Worm (Caenorhabditis elegans) whole organism, young adult: ENCODE results near the gene clec-147.

ENCODE experiments used
- B0336.3 ChIP-seq: fragments of 200-800 bp; sonication (Bioruptor generic); IDR thresholded peaks from 2 replicates; pipeline ENCODE4 v1.3.6; 2022; ENCODE audit warnings: missing genetic modification characterization, missing compliant biosample characterization
- F10E7.11 ChIP-seq: sonication (generic microtip); optimal IDR thresholded peaks from 2 replicates; lab custom pipeline; 2017; ENCODE audit warnings: mild to moderate bottlenecking, missing genetic modification characterization, moderate library complexity, missing compliant biosample characterization
- F23B12.7 ChIP-seq: sonication (generic microtip); optimal IDR thresholded peaks from 2 replicates; lab custom pipeline; 2017; ENCODE audit warnings: missing genetic modification characterization, mild to moderate bottlenecking, missing compliant biosample characterization, antibody characterized with exemption, moderate library complexity; ENCODE audit not compliant: insufficient read depth
- F33H1.4 ChIP-seq: fragments of 200-800 bp; sonication (Bioruptor generic); IDR thresholded peaks from 2 replicates; pipeline ENCODE4 v1.3.6; 2022; ENCODE audit warnings: missing genetic modification reagents, missing genetic modification characterization, missing compliant biosample characterization
- F37B4.10 ChIP-seq: fragments of 200-800 bp; sonication (Bioruptor generic); IDR thresholded peaks from 2 replicates; pipeline ENCODE4 v1.3.6; 2022; ENCODE audit warnings: missing genetic modification characterization, missing compliant biosample characterization
- F39B2.1 ChIP-seq: fragments of 200-800 bp; sonication (Bioruptor generic); IDR thresholded peaks from 2 replicates; pipeline ENCODE4 v1.3.6; 2022; ENCODE audit warnings: missing genetic modification reagents, missing genetic modification characterization, missing compliant biosample characterization
- F49E8.2 ChIP-seq: sonication (generic microtip); optimal IDR thresholded peaks from 3 replicates; lab custom pipeline; 2017; ENCODE audit warnings: missing genetic modification characterization, mild to moderate bottlenecking, missing compliant biosample characterization, antibody characterized with exemption, moderate library complexity; ENCODE audit not compliant: insufficient read depth
- F57A8.1 ChIP-seq: fragments of 200-800 bp; sonication (Bioruptor generic); optimal IDR thresholded peaks from 2 replicates; lab custom pipeline; 2018; ENCODE audit warnings: mild to moderate bottlenecking, missing genetic modification characterization, moderate library complexity, missing compliant biosample characterization
- K12H6.12 ChIP-seq: fragments of 200-800 bp; sonication (Bioruptor generic); optimal IDR thresholded peaks from 2 replicates; lab custom pipeline; 2018; ENCODE audit warnings: mild to moderate bottlenecking, missing genetic modification characterization, missing compliant biosample characterization
- T07F8.4 ChIP-seq: sonication (generic microtip); optimal IDR thresholded peaks from 2 replicates; lab custom pipeline; 2016; ENCODE audit warnings: mild to moderate bottlenecking, missing genetic modification characterization, moderate library complexity, missing compliant biosample characterization
- Y79H2A.3 ChIP-seq: fragments of 200-800 bp; sonication (Bioruptor generic); conservative IDR thresholded peaks from 2 replicates; pipeline ENCODE4 v1.3.6; 2022; ENCODE audit warnings: missing genetic modification reagents, missing genetic modification characterization, missing compliant biosample characterization
- bed-2 ChIP-seq: fragments of 200-800 bp; sonication (Bioruptor generic); IDR thresholded peaks from 2 replicates; pipeline ENCODE4 v1.3.6; 2022; ENCODE audit warnings: missing genetic modification reagents, missing genetic modification characterization, missing compliant biosample characterization
- ceh-100 ChIP-seq: fragments of 200-800 bp; sonication (Bioruptor generic); IDR thresholded peaks from 2 replicates; pipeline ENCODE4 v1.3.6; 2022; ENCODE audit warnings: missing genetic modification reagents, missing genetic modification characterization, missing compliant biosample characterization
- ceh-27 ChIP-seq: fragments of 200-800 bp; sonication (Bioruptor generic); optimal IDR thresholded peaks from 2 replicates; lab custom pipeline; 2018; ENCODE audit warnings: mild to moderate bottlenecking, missing genetic modification characterization, moderate library complexity, missing compliant biosample characterization
- ceh-91 ChIP-seq: fragments of 200-800 bp; sonication (Bioruptor generic); IDR thresholded peaks from 2 replicates; pipeline ENCODE4 v1.3.6; 2022; ENCODE audit warnings: missing genetic modification reagents, missing genetic modification characterization, missing compliant biosample characterization
- chd-7 ChIP-seq: sonication (generic microtip); optimal IDR thresholded peaks from 2 replicates; lab custom pipeline; 2016; ENCODE audit warnings: mild to moderate bottlenecking, missing genetic modification characterization, moderate library complexity, missing compliant biosample characterization
- die-1 ChIP-seq: sonication (generic microtip); optimal IDR thresholded peaks from 2 replicates; lab custom pipeline; 2016; ENCODE audit warnings: missing genotype, mild to moderate bottlenecking, missing genetic modification characterization, missing compliant biosample characterization
- dpl-1 ChIP-seq: fragments of 150-350 bp; optimal IDR thresholded peaks from 2 replicates; lab custom pipeline; 2014; ENCODE audit warnings: missing biosample characterization, missing genetic modification reagents, missing genetic modification characterization
- ekl-4 ChIP-seq: fragments of 200-800 bp; sonication (Bioruptor generic); IDR thresholded peaks from 2 replicates; pipeline ENCODE4 v1.3.6; 2022; ENCODE audit warnings: missing genetic modification reagents, missing genetic modification characterization, missing compliant biosample characterization
- fkh-3 ChIP-seq: sonication (generic microtip); optimal IDR thresholded peaks from 2 replicates; lab custom pipeline; 2016; ENCODE audit warnings: mild to moderate bottlenecking, missing genetic modification characterization, missing compliant biosample characterization
- gei-17 ChIP-seq: fragments of 200-800 bp; sonication (Bioruptor generic); optimal IDR thresholded peaks from 2 replicates; lab custom pipeline; 2018; ENCODE audit warnings: mild to moderate bottlenecking, missing genetic modification characterization, missing compliant biosample characterization
- hlh-12 ChIP-seq: sonication (generic microtip); optimal IDR thresholded peaks from 2 replicates; lab custom pipeline; 2016; ENCODE audit warnings: missing genetic modification characterization, missing compliant biosample characterization
- hmg-1.2 ChIP-seq: fragments of 200-800 bp; sonication (Bioruptor generic); IDR thresholded peaks from 2 replicates; pipeline ENCODE4 v1.3.6; 2022; ENCODE audit warnings: missing genetic modification reagents, missing genetic modification characterization, missing compliant biosample characterization
- lag-1 ChIP-seq: fragments of 200-800 bp; sonication (Bioruptor generic); IDR thresholded peaks from 2 replicates; pipeline ENCODE4 v1.3.6; 2022; ENCODE audit warnings: missing genetic modification reagents, missing genetic modification characterization, missing compliant biosample characterization
- let-526 ChIP-seq: fragments of 200-800 bp; sonication (Bioruptor generic); IDR thresholded peaks from 2 replicates; pipeline ENCODE4 v1.3.6; 2022; ENCODE audit warnings: missing genetic modification reagents, missing genetic modification characterization, missing compliant biosample characterization
- let-607 ChIP-seq, 2 experiments: fragments of 200-800 bp in 1 of 2; sonication (Bioruptor generic) in 1 of 2; sonication (generic microtip) in 1 of 2; optimal IDR thresholded peaks; 2 replicates each; lab custom pipeline; 2016 to 2018; ENCODE audit warnings: mild to moderate bottlenecking in 2 of 2, missing compliant biosample characterization in 2 of 2, missing genetic modification characterization in 2 of 2, moderate library complexity in 2 of 2, missing genotype in 1 of 2
- lin-35 ChIP-seq, 3 experiments: fragments of 150-350 bp in 2 of 3; sonication (generic microtip) in 1 of 3; optimal IDR thresholded peaks; 2 replicates each; lab custom pipeline; 2014 to 2018; ENCODE audit warnings: missing biosample characterization in 3 of 3, missing genetic modification characterization in 3 of 3, missing genetic modification reagents in 3 of 3
- lin-40 ChIP-seq: sonication (generic microtip); optimal IDR thresholded peaks from 2 replicates; lab custom pipeline; 2016; ENCODE audit warnings: missing genetic modification characterization, mild to moderate bottlenecking, missing compliant biosample characterization, missing genotype, missing genetic modification reagents
- lsl-1 ChIP-seq: fragments of 200-800 bp; sonication (Bioruptor generic); optimal IDR thresholded peaks from 2 replicates; lab custom pipeline; 2018; ENCODE audit warnings: mild to moderate bottlenecking, missing genetic modification characterization, moderate library complexity, missing compliant biosample characterization
- lsy-27 ChIP-seq: sonication (generic microtip); optimal IDR thresholded peaks from 2 replicates; lab custom pipeline; 2017; ENCODE audit warnings: missing genetic modification characterization, mild to moderate bottlenecking, missing compliant biosample characterization, antibody characterized with exemption, missing genotype, borderline replicate concordance; ENCODE audit not compliant: insufficient read depth
- madf-6 ChIP-seq: fragments of 200-800 bp; sonication (Bioruptor generic); IDR thresholded peaks from 2 replicates; pipeline ENCODE4 v1.3.6; 2022; ENCODE audit warnings: missing genetic modification reagents, missing genetic modification characterization, missing compliant biosample characterization
- nhr-120 ChIP-seq: fragments of 200-800 bp; sonication (Bioruptor generic); IDR thresholded peaks from 2 replicates; pipeline ENCODE4 v1.3.6; 2022; ENCODE audit warnings: missing genetic modification characterization, missing compliant biosample characterization
- nhr-179 ChIP-seq: sonication (generic microtip); optimal IDR thresholded peaks from 2 replicates; lab custom pipeline; 2016; ENCODE audit warnings: mild to moderate bottlenecking, missing genetic modification characterization, missing compliant biosample characterization
- nhr-27 ChIP-seq: fragments of 200-800 bp; sonication (Bioruptor generic); optimal IDR thresholded peaks from 2 replicates; lab custom pipeline; 2018; ENCODE audit warnings: mild to moderate bottlenecking, missing genetic modification characterization, moderate library complexity, missing compliant biosample characterization
- nhr-80 ChIP-seq: sonication (generic microtip); optimal IDR thresholded peaks from 2 replicates; lab custom pipeline; 2016; ENCODE audit warnings: missing genetic modification characterization, missing compliant biosample characterization
- pha-4 ChIP-seq: fragments of 150-350 bp; sonication (generic microtip); optimal IDR thresholded peaks from 2 replicates; lab custom pipeline; 2014; ENCODE audit warnings: missing biosample characterization, missing genetic modification reagents, missing genetic modification characterization
- rec-8 ChIP-seq, 2 experiments: sonication (generic microtip); optimal IDR thresholded peaks; 2 replicates each; lab custom pipeline; 2016; ENCODE audit warnings: mild to moderate bottlenecking in 2 of 2, missing genetic modification characterization in 2 of 2, missing genetic modification reagents in 2 of 2, missing genotype in 2 of 2, missing biosample characterization in 1 of 2, missing compliant biosample characterization in 1 of 2, moderate library complexity in 1 of 2
- rpc-1 ChIP-seq, 2 experiments: fragments of 150-350 bp in 1 of 2; sonication (generic microtip) in 1 of 2; optimal IDR thresholded peaks; 2 replicates each; lab custom pipeline; 2014 to 2018; ENCODE audit warnings: missing biosample characterization in 1 of 2, missing genetic modification characterization in 1 of 2, missing genetic modification reagents in 1 of 2, missing genotype in 1 of 2
- snpc-1.1 ChIP-seq: sonication (generic microtip); optimal IDR thresholded peaks from 2 replicates; lab custom pipeline; 2017; ENCODE audit warnings: missing genetic modification characterization, mild to moderate bottlenecking, missing compliant biosample characterization, antibody characterized with exemption, moderate library complexity, missing genotype, missing genetic modification reagents; ENCODE audit not compliant: insufficient read depth
- somi-1 ChIP-seq: fragments of 200-800 bp; sonication (Bioruptor generic); optimal IDR thresholded peaks from 2 replicates; lab custom pipeline; 2018; ENCODE audit warnings: mild to moderate bottlenecking, missing genetic modification characterization, missing compliant biosample characterization
- tbp1 ChIP-seq: fragments of 200-800 bp; sonication (Bioruptor generic); optimal IDR thresholded peaks from 2 replicates; lab custom pipeline; 2018; ENCODE audit warnings: mild to moderate bottlenecking, missing genetic modification characterization, missing compliant biosample characterization
- ztf-22 ChIP-seq: fragments of 200-800 bp; sonication (Bioruptor generic); optimal IDR thresholded peaks from 2 replicates; lab custom pipeline; 2018; ENCODE audit warnings: mild to moderate bottlenecking, missing genetic modification characterization, moderate library complexity, missing compliant biosample characterization
- ztf-26 ChIP-seq: sonication (generic microtip); optimal IDR thresholded peaks from 2 replicates; lab custom pipeline; 2017; ENCODE audit warnings: missing genetic modification characterization, missing compliant biosample characterization
- ztf-28 ChIP-seq: fragments of 200-800 bp; sonication (Bioruptor generic); IDR thresholded peaks from 2 replicates; pipeline ENCODE4 v1.3.6; 2022; ENCODE audit warnings: missing genetic modification reagents, missing genetic modification characterization, missing compliant biosample characterization

Gene clec-147

DNA sequence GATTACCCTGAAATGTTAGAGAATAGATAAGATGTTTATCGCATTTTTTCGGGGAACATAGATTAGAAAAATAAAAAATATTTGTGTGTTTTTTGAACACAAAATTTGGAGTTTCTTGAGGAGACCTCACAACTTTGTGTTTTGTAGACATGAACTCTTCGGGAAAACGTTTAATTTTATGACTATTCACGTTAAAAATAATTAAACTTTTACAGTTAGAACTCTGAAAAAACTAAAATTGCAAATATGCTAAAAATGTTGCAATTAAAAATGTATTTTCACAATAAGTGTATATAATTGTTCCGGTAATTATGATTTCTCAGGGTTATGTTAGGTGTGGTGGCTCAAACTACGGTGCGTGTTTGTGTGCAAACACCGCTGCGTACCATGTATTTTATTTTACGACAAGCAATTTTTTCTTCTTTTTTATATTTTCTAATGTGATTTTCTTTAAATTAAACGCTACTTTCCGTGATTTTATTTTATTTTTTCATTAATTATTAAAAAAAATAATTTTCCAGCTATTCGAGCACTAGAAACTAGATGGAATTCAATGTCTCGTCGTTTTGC lies 9.3 kb downstream of the clec-147 start, which contains the start of the genes F57C2.5 and spat-1 (continued):
- no peak for TF ChIP-seq hlh-12 (tag; lab: Kevin White, UChicago)
- TF ChIP-seq ekl-4 (GFP tag; lab: Robert Waterston, UW) = no peak
- TF ChIP-seq ztf-26 = no peak
- 0 out of 2 replicates have a peak, but pooled peaks have one; percentile 23 for TF ChIP-seq B0336.3 (GFP tag; lab: Robert Waterston, UW)
- no peak for TF ChIP-seq rec-8 (tag; optimal IDR thresholded peaks at IDR 0.05; lab: Kevin White, UChicago)
- no peak for TF ChIP-seq somi-1 (GFP tag; lab: Kevin White, UChicago)
- no peak for TF ChIP-seq nhr-120 (GFP tag; lab: Robert Waterston, UW)
- TF ChIP-seq rpc-1 (optimal IDR thresholded peaks at IDR 0.05; lab: Kevin White, UChicago) = no peak
- no peak for TF ChIP-seq rpc-1 (tag; optimal IDR thresholded peaks at IDR 0.05; lab: Kevin White, UChicago)
- no peak for TF ChIP-seq F39B2.1
- TF ChIP-seq lin-40 (tag; lab: Kevin White, UChicago) = peak; percentile 73
- TF ChIP-seq let-526 (GFP tag; lab: Robert Waterston, UW) = 0 out of 2 replicates have a peak, but pooled peaks have one; percentile 10
- no peak for TF ChIP-seq T07F8.4 (tag; lab: Kevin White, UChicago)
- TF ChIP-seq die-1 (tag; lab: Kevin White, UChicago) = no peak
- TF ChIP-seq ztf-28 = peak; percentile 45; the same call in 1 of the 2 replicates
- no peak for TF ChIP-seq F10E7.11 (tag; lab: Kevin White, UChicago)
- peak; percentile 88 for TF ChIP-seq lsl-1 (GFP tag; lab: Kevin White, UChicago)
- no peak for TF ChIP-seq snpc-1.1
- TF ChIP-seq F49E8.2 (tag; lab: Kevin White, UChicago) = peak; percentile 38
- TF ChIP-seq fkh-3 (tag; lab: Kevin White, UChicago) = no peak
- TF ChIP-seq bed-2 = no peak
- TF ChIP-seq F57A8.1 = no peak
- TF ChIP-seq Y79H2A.3 = no peak; the same call in 1 of the 2 replicates
- peak; percentile 59 for TF ChIP-seq ceh-27
- no peak for TF ChIP-seq gei-17 (GFP tag; lab: Kevin White, UChicago)
- peak; percentile 44 for TF ChIP-seq tbp1
- TF ChIP-seq chd-7 (tag; lab: Kevin White, UChicago) = no peak
- TF ChIP-seq F23B12.7 (tag; lab: Kevin White, UChicago) = peak; percentile 47
- TF ChIP-seq F33H1.4 (GFP tag; lab: Robert Waterston, UW) = peak; percentile 42; the same call in 1 of the 2 replicates
- no peak for TF ChIP-seq lsy-27 (tag; lab: Kevin White, UChicago)
- TF ChIP-seq hmg-1.2 (GFP tag; lab: Robert Waterston, UW) = peak; percentile 49; the same call in 1 of the 2 replicates
- no peak for TF ChIP-seq lag-1 (GFP tag; lab: Robert Waterston, UW)
- no peak for TF ChIP-seq nhr-179
- peak; percentile 2 for TF ChIP-seq dpl-1 (GFP tag; lab: Kevin White, UChicago)
- no peak for TF ChIP-seq F37B4.10 (GFP tag; lab: Robert Waterston, UW)
- peak; percentile 41; the same call in 1 of the 2 replicates for TF ChIP-seq madf-6 (GFP tag; lab: Robert Waterston, UW)
- peak; percentile 76 for TF ChIP-seq ceh-91 (GFP tag; lab: Robert Waterston, UW)
- no peak for TF ChIP-seq pha-4 (tag; lab: Kevin White, UChicago)
- TF ChIP-seq ceh-100 (GFP tag; lab: Robert Waterston, UW) = peak; percentile 97
- TF ChIP-seq nhr-80 (tag; lab: Kevin White, UChicago) = peak; percentile 62
- TF ChIP-seq lin-35 (GFP tag; optimal IDR thresholded peaks at IDR 0.05; lab: Kevin White, UChicago) = no peak
- TF ChIP-seq let-607 (tag; optimal IDR thresholded peaks at IDR 0.05; lab: Kevin White, UChicago) = peak in 1 of 2 experiments; percentile 32
- TF ChIP-seq K12H6.12 (tag; lab: Kevin White, UChicago) = peak; percentile 76
- no peak for TF ChIP-seq ztf-22 (GFP tag; lab: Kevin White, UChicago)
- no peak for TF ChIP-seq nhr-27 (tag; lab: Kevin White, UChicago)
- TF ChIP-seq, all 124 proteins: peak for 39
